Fruit fly (Drosophila melanogaster): ENCODE data around the gene mre11.

The mre11 gene

DNA sequence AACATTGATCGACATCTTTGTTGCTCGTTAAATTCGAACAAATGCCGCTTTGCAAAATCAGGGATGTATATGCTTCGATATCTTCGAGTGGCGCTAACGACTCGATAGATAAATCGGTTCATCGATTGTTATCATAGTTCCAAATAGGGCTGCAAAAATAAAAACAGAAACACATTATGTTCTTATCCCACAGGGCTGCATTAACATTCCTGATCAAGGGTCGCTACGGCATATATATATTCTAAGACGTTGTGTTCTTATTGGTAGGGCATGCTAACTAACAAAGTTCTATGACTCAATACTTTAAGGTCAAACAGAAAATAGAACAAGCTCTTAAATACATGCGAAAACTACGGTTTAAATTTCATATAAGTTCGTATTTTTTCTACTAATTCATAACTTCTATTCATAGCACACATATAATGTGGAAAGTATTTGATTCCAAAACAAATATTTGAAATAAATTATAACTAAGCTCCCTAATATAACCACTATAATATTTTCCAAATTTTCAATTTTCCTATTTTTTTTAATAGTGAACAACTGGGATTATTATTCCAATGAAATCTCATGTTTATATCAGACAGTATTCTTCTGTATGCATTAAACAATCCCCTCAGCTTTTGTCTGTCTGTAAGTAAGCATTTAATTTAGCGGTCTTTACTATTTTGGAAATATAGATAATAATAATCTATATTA lies 12.8 kb upstream of the mre11 start, which contains the start of gene cmet (continued):
- TF ChIP-seq CG7372 (GFP tag; IDR thresholded peaks at IDR 0.05) (peak; percentile 53; the same call in 1 of the 2 replicates), Bteb2 (GFP tag; optimal IDR thresholded peaks at IDR 0.05) (no peak), CG42726 (GFP tag; IDR thresholded peaks at IDR 0.05; ENCODE audit: partially characterized antibody) (peak; percentile 79), CG8765 (GFP tag; IDR thresholded peaks at IDR 0.05) (no peak), CG17829 (tag; optimal IDR thresholded peaks at IDR 0.05) (peak; percentile 22), CG1647 (GFP tag; optimal IDR thresholded peaks at IDR 0.05) (peak; percentile 50), repo (GFP tag; optimal IDR thresholded peaks at IDR 0.05) (no peak), Hr39 (optimal IDR thresholded peaks at IDR 0.05) (no peak), dysf (GFP tag; IDR thresholded peaks at IDR 0.05) (peak; percentile 60; the same call in 2 of the 3 replicates), eve (GFP tag; optimal IDR thresholded peaks at IDR 0.05) (no peak), CG10462 (GFP tag; optimal IDR thresholded peaks at IDR 0.05) (peak; percentile 4), CG2116 (GFP tag; optimal IDR thresholded peaks at IDR 0.05) (peak; percentile 98), HmgZ (tag; optimal IDR thresholded peaks at IDR 0.05) (peak; percentile 66), H2.0 (GFP tag; IDR thresholded peaks at IDR 0.05) (peak; percentile 47), CG10959 (GFP tag; IDR thresholded peaks at IDR 0.05) (no peak), CG32767 (GFP tag; IDR thresholded peaks at IDR 0.05) (no peak), ci (GFP tag; IDR thresholded peaks at IDR 0.05) (peak; percentile 68; the same call in 2 of the 3 replicates), CG4282 (GFP tag; optimal IDR thresholded peaks at IDR 0.05) (peak; percentile 28), ems (GFP tag; optimal IDR thresholded peaks at IDR 0.05) (peak; percentile 49), slbo (GFP tag; IDR thresholded peaks at IDR 0.05) (peak; percentile 81), usp (GFP tag; optimal IDR thresholded peaks at IDR 0.05) (no peak), unc-4 (GFP tag; IDR thresholded peaks at IDR 0.05; ENCODE audit: partially characterized antibody) (peak; percentile 79), CG11247 (GFP tag; IDR thresholded peaks at IDR 0.05) (peak; percentile 48), CG12236 (GFP tag; optimal IDR thresholded peaks at IDR 0.05) (peak; percentile 35), CG12219 (GFP tag; optimal IDR thresholded peaks at IDR 0.05) (peak; percentile 28), CG13624 (GFP tag; optimal IDR thresholded peaks at IDR 0.05) (peak; percentile 66), CG32772 (GFP tag; IDR thresholded peaks at IDR 0.05) (0 out of 2 replicates have a peak, but pooled peaks have one; percentile 20), seq (GFP tag; IDR thresholded peaks at IDR 0.05) (no peak), vfl (GFP tag; optimal IDR thresholded peaks at IDR 0.05) (peak; percentile 24), CG5180 (GFP tag; optimal IDR thresholded peaks at IDR 0.05) (no peak), CG2712 (tag; optimal IDR thresholded peaks at IDR 0.05) (peak; percentile 66), wek (GFP tag; optimal IDR thresholded peaks at IDR 0.05) (no peak), toy (GFP tag; IDR thresholded peaks at IDR 0.05) (no peak), CG12769 (tag; optimal IDR thresholded peaks at IDR 0.05) (peak; percentile 60), Hand (GFP tag; optimal IDR thresholded peaks at IDR 0.05) (no peak), NFAT (GFP tag; IDR thresholded peaks at IDR 0.05) (peak; percentile 60; the same call in 1 of the 2 replicates), CG9609 (GFP tag; optimal IDR thresholded peaks at IDR 0.05) (peak; percentile 41), Stat92E (GFP tag; optimal IDR thresholded peaks at IDR 0.05) (peak in 1 of 3 experiments; percentile 9), hbn (GFP tag; IDR thresholded peaks at IDR 0.05; ENCODE audit: partially characterized antibody) (peak; percentile 78), CG5245 (GFP tag; optimal IDR thresholded peaks at IDR 0.05) (peak; percentile 5), CG11560 (tag; IDR thresholded peaks at IDR 0.05) (no peak; the same call in 2 of the 3 replicates), chm (GFP tag; IDR thresholded peaks at IDR 0.05) (0 out of 2 replicates have a peak, but pooled peaks have one; percentile 15), CG1602 (GFP tag; optimal IDR thresholded peaks at IDR 0.05) (peak; percentile 38), CG8290 (GFP tag; optimal IDR thresholded peaks at IDR 0.05) (peak; percentile 16), CG8290 (tag; optimal IDR thresholded peaks at IDR 0.05) (no peak), Meics (GFP tag; optimal IDR thresholded peaks at IDR 0.05) (peak; percentile 13), gfzf (GFP tag; optimal IDR thresholded peaks at IDR 0.05) (peak; percentile 33), twi (tag; optimal IDR thresholded peaks at IDR 0.05) (no peak), Doc3 (GFP tag; IDR thresholded peaks at IDR 0.05; ENCODE audit: partially characterized antibody) (peak; percentile 63), ATbp (GFP tag; optimal IDR thresholded peaks at IDR 0.05) (no peak)

Data from whole organism, embryonic.